Worm (Caenorhabditis elegans) whole organism, early embryonic: ENCODE data around the gene slc-25A26.

Source experiments
- B0310.2 ChIP-seq: sonication (generic microtip); optimal IDR thresholded peaks from 2 replicates; lab custom pipeline; 2016; ENCODE audit warnings: mild to moderate bottlenecking, missing genetic modification characterization, missing compliant biosample characterization
- F13C5.2 ChIP-seq: sonication (generic microtip); optimal IDR thresholded peaks from 2 replicates; lab custom pipeline; 2017; ENCODE audit warnings: mild to moderate bottlenecking, missing genetic modification characterization, inconsistent platforms, missing compliant biosample characterization
- aly-1 ChIP-seq: sonication (generic microtip); optimal IDR thresholded peaks from 2 replicates; lab custom pipeline; 2016; ENCODE audit warnings: missing genetic modification characterization, missing compliant biosample characterization
- ama-1 ChIP-seq: fragments of 150-350 bp; optimal IDR thresholded peaks from 2 replicates; lab custom pipeline; 2014
- ceh-13 ChIP-seq: fragments of 200-800 bp; sonication (Bioruptor generic); optimal IDR thresholded peaks from 2 replicates; lab custom pipeline; 2018; ENCODE audit warnings: mild to moderate bottlenecking, missing genetic modification characterization, missing compliant biosample characterization
- ceh-36 ChIP-seq: sonication (generic microtip); optimal IDR thresholded peaks from 2 replicates; lab custom pipeline; 2016; ENCODE audit warnings: missing genetic modification characterization, inconsistent platforms, missing compliant biosample characterization
- ets-7 ChIP-seq: sonication (generic microtip); optimal IDR thresholded peaks from 2 replicates; lab custom pipeline; 2016; ENCODE audit warnings: missing genotype, missing genetic modification characterization, missing compliant biosample characterization
- flt-1 ChIP-seq: fragments of 200-800 bp; sonication (Bioruptor generic); IDR thresholded peaks from 2 replicates; pipeline ENCODE4 v1.3.6; 2022; ENCODE audit warnings: missing genetic modification characterization, missing compliant biosample characterization
- hmbx-1 ChIP-seq: sonication (generic microtip); optimal IDR thresholded peaks from 2 replicates; lab custom pipeline; 2016; ENCODE audit warnings: mild to moderate bottlenecking, missing genetic modification characterization, missing compliant biosample characterization
- hmg-4 ChIP-seq: fragments of 200-800 bp; sonication (Bioruptor generic); optimal IDR thresholded peaks from 2 replicates; lab custom pipeline; 2018; ENCODE audit warnings: mild to moderate bottlenecking, missing genetic modification characterization, missing compliant biosample characterization
- hnd-1 ChIP-seq: sonication (generic microtip); optimal IDR thresholded peaks from 2 replicates; lab custom pipeline; 2016; ENCODE audit warnings: missing genetic modification characterization, missing compliant biosample characterization
- pes-1 ChIP-seq: fragments of 200-800 bp; sonication (Bioruptor generic); IDR thresholded peaks from 2 replicates; pipeline ENCODE4 v1.3.6; 2022; ENCODE audit warnings: missing genetic modification reagents, missing genetic modification characterization, missing compliant biosample characterization
- scrt-1 ChIP-seq: fragments of 200-800 bp; sonication (Bioruptor generic); IDR thresholded peaks from 2 replicates; pipeline ENCODE4 v1.3.6; 2022; ENCODE audit warnings: missing genetic modification characterization, missing compliant biosample characterization
- sea-1 ChIP-seq: fragments of 200-800 bp; sonication (Bioruptor generic); conservative IDR thresholded peaks from 2 replicates; pipeline ENCODE4 v1.3.6; 2022; ENCODE audit warnings: missing genetic modification characterization, missing compliant biosample characterization
- tbx-11 ChIP-seq: fragments of 200-800 bp; sonication (Bioruptor generic); IDR thresholded peaks from 2 replicates; pipeline ENCODE4 v1.3.6; 2022; ENCODE audit warnings: missing genetic modification characterization, missing compliant biosample characterization
- tbx-37 ChIP-seq: fragments of 200-800 bp; sonication (Bioruptor generic); conservative IDR thresholded peaks from 2 replicates; pipeline ENCODE4 v1.3.6; 2022; ENCODE audit warnings: missing genetic modification reagents, missing genetic modification characterization, missing compliant biosample characterization
- tra-4 ChIP-seq: sonication (generic microtip); optimal IDR thresholded peaks from 2 replicates; lab custom pipeline; 2017; ENCODE audit warnings: missing genetic modification characterization, missing compliant biosample characterization

slc-25A26 gene

ce11 chrIV:8906164-8906563 lies 24.1 kb upstream of the slc-25A26 start, which contains the start of gene C27B7.6:
C27B7.6 (minus strand) TSS chrIV:8906345.
- TF ChIP-seq scrt-1 (no peak), hmg-4 (GFP tag; lab: Kevin White, UChicago) (no peak), aly-1 (no peak), ets-7 (tag; lab: Kevin White, UChicago) (no peak), ceh-13 (GFP tag; lab: Kevin White, UChicago) (no peak), flt-1 (GFP tag; lab: Robert Waterston, UW) (no peak), tra-4 (tag; lab: Kevin White, UChicago) (no peak), hnd-1 (tag; lab: Kevin White, UChicago) (no peak), ceh-36 (tag; lab: Kevin White, UChicago) (no peak), tbx-37 (GFP tag; lab: Robert Waterston, UW) (no peak), ama-1 (lab: Kevin White, UChicago) (no peak), sea-1 (GFP tag; lab: Robert Waterston, UW) (no peak), tbx-11 (no peak), pes-1 (no peak), hmbx-1 (no peak), B0310.2 (tag; lab: Kevin White, UChicago) (no peak), F13C5.2 (no peak)

DNA sequence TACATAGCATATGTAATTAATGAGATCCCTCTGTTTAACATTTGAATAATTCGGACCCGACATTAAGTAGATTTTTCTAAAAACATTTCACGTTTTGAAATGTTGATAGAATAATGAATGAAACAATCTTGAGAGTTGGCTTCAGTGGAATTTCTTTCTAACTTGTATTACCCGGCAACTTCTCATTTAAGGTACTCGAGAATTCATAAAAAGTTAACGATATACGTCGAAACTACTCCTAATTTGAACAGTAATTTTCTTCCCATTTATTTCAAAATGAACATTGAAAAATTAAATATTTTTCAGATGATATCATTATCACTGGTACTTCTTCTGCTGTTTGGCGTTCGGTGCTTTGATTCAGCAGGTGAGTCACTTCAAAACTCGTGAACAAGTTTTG lies 23.5 kb upstream of the slc-25A26 start, which contains the start of gene C27B7.7:
Gene C27B7.7 (plus strand): TSS at position 301 of the 400 bp plus-strand sequence.
- no peak for TF ChIP-seq B0310.2 (tag; lab: Kevin White, UChicago)
- no peak for TF ChIP-seq ets-7 (tag; lab: Kevin White, UChicago)
- TF ChIP-seq ceh-13 (GFP tag; lab: Kevin White, UChicago), result no peak
- TF ChIP-seq ama-1 (lab: Kevin White, UChicago), result no peak
- no peak for TF ChIP-seq aly-1
- TF ChIP-seq F13C5.2, result no peak
- TF ChIP-seq hnd-1 (tag; lab: Kevin White, UChicago), result no peak
- TF ChIP-seq ceh-36 (tag; lab: Kevin White, UChicago), result no peak
- TF ChIP-seq tbx-37 (GFP tag; lab: Robert Waterston, UW), result no peak
- TF ChIP-seq tra-4 (tag; lab: Kevin White, UChicago), result no peak
- no peak for TF ChIP-seq hmg-4 (GFP tag; lab: Kevin White, UChicago)
- no peak for TF ChIP-seq pes-1
- TF ChIP-seq scrt-1, result no peak
- no peak for TF ChIP-seq sea-1 (GFP tag; lab: Robert Waterston, UW)
- TF ChIP-seq hmbx-1, result no peak
- no peak for TF ChIP-seq flt-1 (GFP tag; lab: Robert Waterston, UW)

- TF ChIP-seq ama-1 (lab: Kevin White, UChicago) (no peak), pes-1 (no peak), hnd-1 (tag; lab: Kevin White, UChicago) (no peak), tbx-37 (GFP tag; lab: Robert Waterston, UW) (no peak), hmbx-1 (no peak), flt-1 (GFP tag; lab: Robert Waterston, UW) (no peak), tra-4 (tag; lab: Kevin White, UChicago) (no peak), B0310.2 (tag; lab: Kevin White, UChicago) (no peak), sea-1 (GFP tag; lab: Robert Waterston, UW) (no peak), ets-7 (tag; lab: Kevin White, UChicago) (no peak), ceh-13 (GFP tag; lab: Kevin White, UChicago) (no peak), ceh-36 (tag; lab: Kevin White, UChicago) (no peak), F13C5.2 (no peak), aly-1 (no peak), hmg-4 (GFP tag; lab: Kevin White, UChicago) (no peak), scrt-1 (no peak), tbx-11 (no peak)
These were observed 16.1 kb upstream of the slc-25A26 start for ce11 chrIV:8914187-8914586.

DNA sequence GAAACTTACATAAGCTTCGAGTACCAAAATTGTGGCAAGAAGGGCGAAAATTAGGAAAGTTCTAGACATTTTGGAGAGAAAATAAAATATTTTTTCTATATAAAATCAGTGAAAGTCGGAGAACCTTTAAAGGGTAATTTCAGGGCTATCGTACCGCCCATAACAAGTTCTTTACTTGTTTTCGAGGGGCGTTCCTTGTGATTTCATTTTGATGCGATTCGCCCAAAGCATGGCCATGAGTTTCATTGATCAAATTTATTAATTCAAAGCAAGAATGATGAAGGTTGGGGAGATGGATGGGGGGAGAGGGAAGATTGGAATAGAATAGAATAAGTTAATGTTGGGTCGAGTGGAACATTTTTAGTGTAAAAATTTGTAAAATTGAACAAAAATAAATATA lies 14.2 kb upstream of the slc-25A26 start, which contains the start of gene C27B7.9:
Gene C27B7.9 (minus strand): TSS at position 101 of the 400 bp plus-strand sequence.
- no peak for TF ChIP-seq ceh-36 (tag; lab: Kevin White, UChicago)
- no peak for TF ChIP-seq hnd-1 (tag; lab: Kevin White, UChicago)
- TF ChIP-seq scrt-1, result no peak
- no peak for TF ChIP-seq F13C5.2
- no peak for TF ChIP-seq ets-7 (tag; lab: Kevin White, UChicago)
- TF ChIP-seq sea-1 (GFP tag; lab: Robert Waterston, UW), result no peak
- TF ChIP-seq ceh-13 (GFP tag; lab: Kevin White, UChicago), result no peak
- no peak for TF ChIP-seq aly-1
- no peak for TF ChIP-seq hmg-4 (GFP tag; lab: Kevin White, UChicago)
- TF ChIP-seq tra-4 (tag; lab: Kevin White, UChicago), result no peak
- TF ChIP-seq pes-1, result no peak
- TF ChIP-seq tbx-37 (GFP tag; lab: Robert Waterston, UW), result no peak
- no peak for TF ChIP-seq ama-1 (lab: Kevin White, UChicago)
- TF ChIP-seq flt-1 (GFP tag; lab: Robert Waterston, UW), result no peak
- no peak for TF ChIP-seq hmbx-1

- TF ChIP-seq aly-1 (no peak), scrt-1 (no peak), hmbx-1 (no peak), pes-1 (no peak)
These were observed 11.5 kb upstream of the slc-25A26 start, which contains the start of gene rap-1 for ce11 chrIV:8918790-8919189. rap-1 (minus strand) TSS chrIV:8918890.

DNA sequence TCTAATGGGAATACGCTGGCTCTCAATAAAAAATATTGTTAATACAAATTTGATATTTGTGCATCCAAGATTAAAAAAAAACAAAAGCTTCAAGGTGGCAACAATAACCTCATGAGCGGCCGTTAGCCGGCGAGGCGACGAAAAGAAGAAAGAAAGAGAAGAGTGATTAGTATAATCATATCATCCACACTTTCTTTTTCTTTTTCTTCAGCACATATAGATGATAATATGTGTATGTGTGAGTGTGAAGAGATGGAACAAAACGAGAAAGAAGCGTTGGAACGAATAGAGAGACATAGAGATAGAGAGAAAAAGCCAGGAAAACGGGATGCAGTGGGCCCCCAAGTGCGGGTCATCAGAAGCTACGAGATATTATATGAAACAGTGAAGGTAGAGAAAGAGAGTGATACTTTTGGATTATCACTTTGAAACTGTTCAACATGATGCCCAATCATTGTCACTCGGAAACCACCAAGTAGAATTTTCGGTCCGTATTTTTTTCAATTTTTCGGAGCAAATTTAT lies 9.9 kb upstream of the slc-25A26 start:
- TF ChIP-seq B0310.2 (tag; lab: Kevin White, UChicago) (no peak), pes-1 (no peak), ets-7 (tag; lab: Kevin White, UChicago) (no peak), aly-1 (no peak), hmg-4 (GFP tag; lab: Kevin White, UChicago) (no peak), tbx-37 (GFP tag; lab: Robert Waterston, UW) (no peak), ceh-13 (GFP tag; lab: Kevin White, UChicago) (no peak), scrt-1 (no peak), ama-1 (lab: Kevin White, UChicago) (no peak), F13C5.2 (no peak), ceh-36 (tag; lab: Kevin White, UChicago) (no peak), tra-4 (tag; lab: Kevin White, UChicago) (no peak)

- no peak for TF ChIP-seq aly-1
- TF ChIP-seq hmbx-1, result no peak
- no peak for TF ChIP-seq ets-7 (tag; lab: Kevin White, UChicago)
- TF ChIP-seq F13C5.2, result no peak
- no peak for TF ChIP-seq pes-1
- no peak for TF ChIP-seq B0310.2 (tag; lab: Kevin White, UChicago)
- TF ChIP-seq ceh-13 (GFP tag; lab: Kevin White, UChicago), result no peak
- TF ChIP-seq ceh-36 (tag; lab: Kevin White, UChicago), result no peak
- no peak for TF ChIP-seq tra-4 (tag; lab: Kevin White, UChicago)
- TF ChIP-seq hmg-4 (GFP tag; lab: Kevin White, UChicago), result no peak
- no peak for TF ChIP-seq sea-1 (GFP tag; lab: Robert Waterston, UW)
- no peak for TF ChIP-seq hnd-1 (tag; lab: Kevin White, UChicago)
- TF ChIP-seq tbx-11, result no peak
These were observed 9.1 kb upstream of the slc-25A26 start for ce11 chrIV:8921166-8921565.
